Worm (Caenorhabditis elegans) whole organism, L2 larva: ENCODE results near the gene fipr-4.

Experiments used
- elt-1 ChIP-seq: fragments of 150-350 bp; optimal IDR thresholded peaks from 2 replicates; lab custom pipeline; 2014; ENCODE audit warnings: missing biosample characterization, missing genetic modification characterization
- nhr-23 ChIP-seq: fragments of 150-350 bp; optimal IDR thresholded peaks from 2 replicates; lab custom pipeline; 2014; ENCODE audit warnings: missing biosample characterization, missing genetic modification reagents, missing genetic modification characterization
- nhr-6 ChIP-seq: fragments of 150-350 bp; optimal IDR thresholded peaks from 2 replicates; lab custom pipeline; 2014; ENCODE audit warnings: missing biosample characterization, missing genetic modification characterization

DNA sequence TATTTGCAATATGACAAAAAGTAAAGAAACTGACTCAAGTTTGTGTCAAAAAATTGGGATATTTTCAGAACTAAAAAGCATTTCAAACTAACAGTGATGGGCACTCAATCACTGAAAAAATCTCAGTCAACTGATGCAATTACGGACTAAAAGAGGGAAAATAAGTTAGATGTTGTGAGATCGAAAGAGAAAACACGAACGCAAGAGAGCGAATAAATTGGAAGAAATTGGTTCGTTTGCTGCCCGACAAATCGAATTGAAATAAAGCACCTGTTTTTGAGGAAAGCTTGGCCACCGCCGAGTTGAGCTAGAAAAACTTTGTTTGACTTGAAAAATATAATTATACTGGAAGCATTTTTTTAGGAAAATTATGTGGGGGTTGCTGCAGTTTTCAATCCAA, 37.8 kb upstream of the fipr-4 start:
- no peak for TF ChIP-seq nhr-23 (tag; lab: Kevin White, UChicago)
- no peak for TF ChIP-seq nhr-6 (tag; lab: Kevin White, UChicago)
- TF ChIP-seq elt-1 (tag; lab: Kevin White, UChicago) = no peak
